Fruit fly (Drosophila melanogaster) whole organism, prepupa: ENCODE results near the gene CG4962.

Experiments
- CG31627 ChIP-seq: fragments of 200-800 bp; sonication (Bioruptor generic); optimal IDR thresholded peaks from 3 replicates; lab custom pipeline; 2016; ENCODE audit warnings: missing biosample characterization, missing genetic modification characterization
- Sox15 ChIP-seq: fragments of 200-800 bp; sonication (Bioruptor generic); optimal IDR thresholded peaks from 3 replicates; lab custom pipeline; 2016; ENCODE audit warnings: missing biosample characterization, missing genetic modification characterization
- eg ChIP-seq: fragments of 200-800 bp; sonication (Bioruptor generic); IDR thresholded peaks from 3 replicates; pipeline ENCODE4 v1.3.6; 2022; ENCODE audit warnings: missing biosample characterization, missing genetic modification characterization

DNA sequence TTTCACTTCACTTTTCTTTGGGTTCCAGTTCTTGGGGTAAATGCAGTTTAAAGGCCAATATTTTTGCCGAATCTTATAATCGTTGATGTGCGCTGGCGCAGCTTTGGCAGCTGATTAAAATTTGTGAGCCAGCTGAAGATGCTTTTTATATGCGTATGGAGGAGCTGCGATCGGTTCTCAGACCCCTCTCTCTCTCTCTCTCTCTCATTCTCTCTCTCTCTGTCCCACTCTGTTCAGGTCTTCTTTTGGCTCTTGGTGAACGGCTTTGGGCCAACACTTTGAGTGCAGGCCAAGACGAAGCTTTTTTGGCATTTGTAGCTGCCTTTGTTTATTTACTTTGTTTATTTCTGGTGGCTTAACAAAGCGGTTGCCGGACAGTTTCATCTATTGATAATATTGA, 7.0 kb downstream of the CG4962 start, which contains the start of gene CG13046:
- TF ChIP-seq Sox15 (GFP tag; lab: Kevin White, UChicago) (no peak), CG31627 (GFP tag; lab: Kevin White, UChicago) (no peak), eg (GFP tag; lab: Robert Waterston, UW) (no peak)
